Worm (Caenorhabditis elegans): Measurements from ENCODE around the gene srh-281.

DNA sequence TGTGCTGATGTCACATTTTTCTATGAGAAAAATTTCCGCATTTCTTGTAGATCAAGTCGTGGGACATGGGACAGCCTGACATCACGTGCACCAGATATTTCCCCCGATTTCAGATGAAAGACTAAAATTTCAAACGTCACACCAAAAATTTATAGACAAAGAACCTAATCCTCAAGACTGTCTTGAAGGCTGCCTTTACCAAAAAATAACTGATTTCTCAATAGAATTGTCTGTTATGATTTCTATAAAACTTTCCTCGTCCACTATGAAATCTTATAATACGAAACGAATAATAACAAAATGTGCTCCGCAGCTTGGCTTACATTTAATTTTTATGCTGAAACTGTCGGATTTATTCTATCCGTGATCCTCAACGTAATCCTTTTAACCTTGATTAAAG lies 10.2 kb upstream of the srh-281 start, which contains the start of gene str-106:
- TF ChIP-seq fkh-10 (GFP tag; optimal IDR thresholded peaks at IDR 0.05) (no peak), unc-39 (tag; optimal IDR thresholded peaks at IDR 0.05) (no peak), ama-1 (optimal IDR thresholded peaks at IDR 0.05) (no peak), nhr-28 (tag; optimal IDR thresholded peaks at IDR 0.05) (no peak), lin-39 (tag; optimal IDR thresholded peaks at IDR 0.05) (no peak), aly-2 (tag; optimal IDR thresholded peaks at IDR 0.05) (no peak), nhr-11 (tag; optimal IDR thresholded peaks at IDR 0.05) (no peak), nhr-23 (tag; optimal IDR thresholded peaks at IDR 0.05) (no peak), nhr-67 (tag; optimal IDR thresholded peaks at IDR 0.05) (no peak), ceh-82 (tag; optimal IDR thresholded peaks at IDR 0.05) (no peak), nfya-1 (tag; optimal IDR thresholded peaks at IDR 0.05; ENCODE audit: insufficient read depth) (no peak), zag-1 (tag; optimal IDR thresholded peaks at IDR 0.05) (no peak), pqm-1 (tag; optimal IDR thresholded peaks at IDR 0.05) (no peak), ztf-11 (tag; optimal IDR thresholded peaks at IDR 0.05) (no peak)

Data from whole organism, L3 larva.